Fruit fly (Drosophila melanogaster) whole organism, wandering third instar larva: ENCODE measurements around the gene crc.

Experiments
- Abd-B ChIP-seq: fragments of >200 bp; optimal IDR thresholded peaks from 2 replicates; lab custom pipeline; 2017; ENCODE audit warnings: missing biosample characterization, missing genetic modification characterization
- CG32264 ChIP-seq: fragments of 200-800 bp; sonication (Bioruptor generic); optimal IDR thresholded peaks from 2 replicates; lab custom pipeline; 2016; ENCODE audit warnings: missing biosample characterization, missing genetic modification characterization
- CG9705 ChIP-seq: fragments of 200-800 bp; sonication (Bioruptor generic); optimal IDR thresholded peaks from 2 replicates; lab custom pipeline; 2018; ENCODE audit warnings: missing biosample characterization, mild to moderate bottlenecking, missing genetic modification characterization
- CrebA ChIP-seq: fragments of 200-800 bp; sonication (Bioruptor generic); optimal IDR thresholded peaks from 2 replicates; lab custom pipeline; 2016; ENCODE audit warnings: missing biosample characterization, mild to moderate bottlenecking, missing genetic modification characterization, borderline replicate concordance
- Dfd ChIP-seq: fragments of >200 bp; optimal IDR thresholded peaks from 2 replicates; lab custom pipeline; 2017; ENCODE audit warnings: missing biosample characterization, missing genetic modification characterization
- Dif ChIP-seq: fragments of 200-275, 200-300 bp; sonication (Bioruptor generic); optimal IDR thresholded peaks from 2 replicates; lab custom pipeline; 2018; ENCODE audit warnings: missing biosample characterization, missing genetic modification characterization; ENCODE audit not compliant: partially characterized antibody
- GATAd ChIP-seq: sonication (Bioruptor generic); optimal IDR thresholded peaks from 2 replicates; lab custom pipeline; 2016; ENCODE audit warnings: missing biosample characterization, missing genetic modification characterization
- HLH106 ChIP-seq: fragments of 200-800 bp; optimal IDR thresholded peaks from 3 replicates; lab custom pipeline; 2019; ENCODE audit warnings: missing biosample characterization, mild to moderate bottlenecking, missing genetic modification characterization, moderate library complexity
- Hnf4 ChIP-seq: fragments of 200-800 bp; sonication (Bioruptor generic); optimal IDR thresholded peaks from 2 replicates; lab custom pipeline; 2016; ENCODE audit warnings: missing biosample characterization, mild to moderate bottlenecking, missing genetic modification characterization
- Hr78 ChIP-seq: fragments of >200 bp; optimal IDR thresholded peaks from 2 replicates; lab custom pipeline; 2017; ENCODE audit warnings: missing biosample characterization, missing genetic modification characterization
- Hr83 ChIP-seq: fragments of 200-300 bp; sonication (Bioruptor generic); optimal IDR thresholded peaks from 2 replicates; lab custom pipeline; 2016; ENCODE audit warnings: missing biosample characterization, mild to moderate bottlenecking, missing genetic modification characterization, moderate library complexity; ENCODE audit not compliant: poor library complexity, severe bottlenecking
- Jra ChIP-seq: sonication (Bioruptor generic); optimal IDR thresholded peaks from 2 replicates; lab custom pipeline; 2016; ENCODE audit warnings: missing biosample characterization, missing genetic modification characterization
- Mio ChIP-seq: sonication (Bioruptor generic); optimal IDR thresholded peaks from 2 replicates; lab custom pipeline; 2016; ENCODE audit warnings: missing biosample characterization, missing genetic modification characterization
- Myc ChIP-seq: fragments of >200 bp; optimal IDR thresholded peaks from 2 replicates; lab custom pipeline; 2017
- N ChIP-seq: fragments of >200 bp; optimal IDR thresholded peaks from 2 replicates; lab custom pipeline; 2018; ENCODE audit warnings: missing biosample characterization, missing external identifiers, missing genetic modification characterization
- OdsH ChIP-seq: fragments of 200-800 bp; sonication (Bioruptor generic); optimal IDR thresholded peaks from 2 replicates; lab custom pipeline; 2016; ENCODE audit warnings: missing biosample characterization, mild to moderate bottlenecking, missing genetic modification characterization
- Rel ChIP-seq, 2 experiments: fragments of 200-800 bp; sonication (Bioruptor generic) in 1 of 2; optimal IDR thresholded peaks; 2 replicates in 1 of 2; 3 replicates in 1 of 2; lab custom pipeline; 2016 to 2019; ENCODE audit warnings: mild to moderate bottlenecking in 2 of 2, missing biosample characterization in 2 of 2, missing genetic modification characterization in 2 of 2, moderate library complexity in 1 of 2
- Sp1 ChIP-seq: fragments of 200-800 bp; sonication (Bioruptor generic); optimal IDR thresholded peaks from 3 replicates; lab custom pipeline; 2019; ENCODE audit warnings: missing biosample characterization, mild to moderate bottlenecking, missing genetic modification characterization, moderate library complexity
- Vsx2 ChIP-seq: fragments of 200-300, 225-300 bp; sonication (Bioruptor generic); optimal IDR thresholded peaks from 2 replicates; lab custom pipeline; 2018; ENCODE audit warnings: missing biosample characterization, missing genetic modification characterization; ENCODE audit not compliant: partially characterized antibody
- br ChIP-seq: fragments of 200-800 bp; sonication (Bioruptor generic); optimal IDR thresholded peaks from 2 replicates; lab custom pipeline; 2016; ENCODE audit warnings: missing biosample characterization, missing genetic modification characterization
- brk ChIP-seq: fragments of 200-800 bp; sonication (Bioruptor generic); optimal IDR thresholded peaks from 2 replicates; lab custom pipeline; 2016; ENCODE audit warnings: missing biosample characterization, mild to moderate bottlenecking, missing genetic modification characterization
- dl ChIP-seq, 2 experiments: fragments of 175-275, 200-275 bp in 1 of 2; fragments of 200-275 bp in 1 of 2; sonication (Bioruptor generic); optimal IDR thresholded peaks; lab custom pipeline; 2018; ENCODE audit warnings: mild to moderate bottlenecking in 2 of 2, missing biosample characterization in 2 of 2, missing genetic modification characterization in 2 of 2, moderate library complexity in 2 of 2; ENCODE audit not compliant: partially characterized antibody in 2 of 2, insufficient read depth in 1 of 2
- dmrt93B ChIP-seq: fragments of 200-800 bp; sonication (Bioruptor generic); optimal IDR thresholded peaks from 2 replicates; lab custom pipeline; 2018; ENCODE audit warnings: missing biosample characterization, mild to moderate bottlenecking, missing genetic modification characterization
- dsf ChIP-seq: sonication (Bioruptor generic); optimal IDR thresholded peaks from 2 replicates; lab custom pipeline; 2016; ENCODE audit warnings: missing biosample characterization, missing genetic modification characterization, borderline replicate concordance
- ey ChIP-seq: fragments of 200-800 bp; sonication (Bioruptor generic); optimal IDR thresholded peaks from 2 replicates; lab custom pipeline; 2016; ENCODE audit warnings: missing biosample characterization, missing genetic modification characterization
- foxo ChIP-seq, 2 experiments: fragments of 200-800 bp; sonication (Bioruptor generic); optimal IDR thresholded peaks; 2 replicates in 1 of 2; 3 replicates in 1 of 2; lab custom pipeline; 2016 to 2017; ENCODE audit warnings: missing biosample characterization in 2 of 2, missing genetic modification characterization in 2 of 2
- fru ChIP-seq: fragments of 200-800 bp; sonication (Bioruptor generic); optimal IDR thresholded peaks from 3 replicates; lab custom pipeline; 2016; ENCODE audit warnings: missing biosample characterization, mild to moderate bottlenecking, missing genetic modification characterization
- h ChIP-seq: fragments of 200-800 bp; sonication (Bioruptor generic); optimal IDR thresholded peaks from 3 replicates; lab custom pipeline; 2016; ENCODE audit warnings: missing biosample characterization, mild to moderate bottlenecking, missing genetic modification characterization
- jim ChIP-seq: fragments of 175-275, 200-325 bp; sonication (Bioruptor generic); optimal IDR thresholded peaks from 2 replicates; lab custom pipeline; 2016; ENCODE audit warnings: missing biosample characterization, mild to moderate bottlenecking, missing genetic modification characterization
- lola ChIP-seq: fragments of >200 bp; optimal IDR thresholded peaks from 2 replicates; lab custom pipeline; 2017; ENCODE audit warnings: missing biosample characterization, missing genetic modification characterization
- pan ChIP-seq: fragments of >200 bp; optimal IDR thresholded peaks from 2 replicates; lab custom pipeline; 2017
- psq ChIP-seq: fragments of 200-800 bp; sonication (Bioruptor generic); optimal IDR thresholded peaks from 3 replicates; lab custom pipeline; 2017; ENCODE audit warnings: missing biosample characterization, mild to moderate bottlenecking, missing genetic modification characterization, moderate library complexity
- sage ChIP-seq: fragments of 200-800 bp; sonication (Bioruptor generic); optimal IDR thresholded peaks from 2 replicates; lab custom pipeline; 2016; ENCODE audit warnings: missing biosample characterization, mild to moderate bottlenecking, missing genetic modification characterization
- sv ChIP-seq: fragments of 200-800 bp; sonication (Bioruptor generic); optimal IDR thresholded peaks from 3 replicates; lab custom pipeline; 2016; ENCODE audit warnings: missing biosample characterization, missing genetic modification characterization
- tai ChIP-seq: sonication (Bioruptor generic); optimal IDR thresholded peaks from 2 replicates; lab custom pipeline; 2016; ENCODE audit warnings: missing biosample characterization, missing genetic modification characterization
- woc ChIP-seq: sonication (Bioruptor generic); optimal IDR thresholded peaks from 2 replicates; lab custom pipeline; 2016; ENCODE audit warnings: missing biosample characterization, mild to moderate bottlenecking, missing genetic modification characterization

Gene crc

DNA sequence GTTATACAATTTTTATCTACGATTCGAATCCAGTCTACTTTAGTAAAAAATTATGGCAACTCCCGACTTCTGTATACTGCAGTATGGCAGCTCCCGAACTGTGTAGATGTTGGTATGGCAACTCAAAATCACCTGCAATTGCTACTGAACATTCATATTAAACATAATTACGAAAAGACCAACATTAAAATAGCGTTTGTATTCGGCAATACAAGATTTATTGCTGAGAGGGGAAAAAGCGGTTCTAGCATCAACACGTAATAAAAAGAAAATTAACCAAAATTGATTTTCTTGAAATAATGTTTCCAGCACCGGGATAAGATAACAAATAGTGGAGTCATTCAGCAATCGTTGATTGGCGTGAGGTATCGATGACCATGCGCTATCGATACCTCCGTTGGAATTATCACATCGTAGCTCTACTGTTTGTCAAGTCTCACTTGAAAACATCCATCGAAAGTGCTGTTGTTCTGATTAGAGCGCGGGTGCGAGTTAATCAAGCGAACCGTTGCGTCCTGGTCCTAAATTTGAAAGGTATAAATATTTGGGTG lies 33.6 kb downstream of the crc start, which contains the start of gene Tsp39D:
Tsp39D (plus strand) TSS at position 405 of the 551 bp plus-strand sequence.
- TF ChIP-seq Myc (lab: Kevin White, UChicago) = peak; percentile 60
- peak; percentile 40 for TF ChIP-seq brk (GFP tag; lab: Kevin White, UChicago)
- no peak for TF ChIP-seq tai (GFP tag; lab: Kevin White, UChicago)
- TF ChIP-seq Mio (GFP tag; lab: Kevin White, UChicago) = no peak
- no peak for TF ChIP-seq Hr83 (GFP tag; lab: Kevin White, UChicago)
- TF ChIP-seq Jra (GFP tag; lab: Kevin White, UChicago) = peak; percentile 21
- TF ChIP-seq GATAd = no peak
- TF ChIP-seq Sp1 (GFP tag; lab: Kevin White, UChicago) = no peak
- TF ChIP-seq dsf (GFP tag; lab: Kevin White, UChicago) = no peak
- no peak for TF ChIP-seq Abd-B (GFP tag; lab: Kevin White, UChicago)
- TF ChIP-seq CrebA = peak; percentile 14
- no peak for TF ChIP-seq jim
- no peak for TF ChIP-seq CG32264 (GFP tag; lab: Kevin White, UChicago)
- no peak for TF ChIP-seq psq (GFP tag; lab: Kevin White, UChicago)
- TF ChIP-seq dl (GFP tag; optimal IDR thresholded peaks at IDR 0.05; lab: Kevin White, UChicago; ENCODE audit: insufficient read depth in 1 of 2, partially characterized antibody in 2 of 2) = no peak
- TF ChIP-seq OdsH = peak; percentile 33
- no peak for TF ChIP-seq dmrt93B (GFP tag; lab: Kevin White, UChicago)
- TF ChIP-seq Dfd (GFP tag; lab: Kevin White, UChicago) = no peak
- no peak for TF ChIP-seq sv (GFP tag; lab: Kevin White, UChicago)
- no peak for TF ChIP-seq Dif (GFP tag; lab: Kevin White, UChicago)
- TF ChIP-seq Rel (GFP tag; optimal IDR thresholded peaks at IDR 0.05; lab: Kevin White, UChicago) = no peak
- TF ChIP-seq Rel (tag; optimal IDR thresholded peaks at IDR 0.05; lab: Kevin White, UChicago) = no peak
- no peak for TF ChIP-seq Hnf4 (GFP tag; lab: Kevin White, UChicago)
- no peak for TF ChIP-seq N (GFP tag; lab: Kevin White, UChicago)
- no peak for TF ChIP-seq ey (GFP tag; lab: Kevin White, UChicago)
- no peak for TF ChIP-seq HLH106 (tag; lab: Kevin White, UChicago)
- no peak for TF ChIP-seq Hr78 (GFP tag; lab: Kevin White, UChicago)
- TF ChIP-seq br (GFP tag; lab: Kevin White, UChicago) = peak; percentile 18
- no peak for TF ChIP-seq lola (GFP tag; lab: Kevin White, UChicago)
- no peak for TF ChIP-seq woc (GFP tag; lab: Kevin White, UChicago)
- TF ChIP-seq Vsx2 (GFP tag; lab: Kevin White, UChicago) = no peak
- no peak for TF ChIP-seq pan (lab: Kevin White, UChicago)
- peak; percentile 38 for TF ChIP-seq h (GFP tag; lab: Kevin White, UChicago)
- peak in 1 of 2 experiments; percentile 37 for TF ChIP-seq foxo (GFP tag; optimal IDR thresholded peaks at IDR 0.05; lab: Kevin White, UChicago)
- TF ChIP-seq CG9705 (GFP tag; lab: Kevin White, UChicago) = no peak
- TF ChIP-seq fru (GFP tag; lab: Kevin White, UChicago) = peak; percentile 18
- TF ChIP-seq sage (GFP tag; lab: Kevin White, UChicago) = no peak
- TF ChIP-seq, all 38 proteins: peak for 9

DNA sequence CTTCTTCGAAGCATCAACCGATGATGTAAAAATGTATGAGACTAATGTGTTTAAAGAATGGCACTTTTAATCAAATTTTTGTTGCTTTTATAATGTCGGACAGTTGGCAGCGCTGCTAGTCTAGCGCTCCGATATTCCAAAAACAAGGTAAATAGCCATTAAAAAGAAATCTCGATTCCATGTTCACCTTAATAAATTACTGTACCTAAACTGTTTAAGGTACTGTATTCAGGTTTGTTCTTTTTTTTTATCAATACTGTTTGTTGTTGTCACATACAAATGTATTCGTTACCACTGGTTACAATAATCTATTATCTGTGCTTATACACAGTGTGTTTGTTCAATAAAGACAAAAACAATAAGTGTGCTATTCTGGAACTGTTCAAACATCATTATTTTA lies 50.2 kb downstream of the crc start, which contains the start of gene dtr:
dtr (plus strand) TSS at position 301 of the 400 bp plus-strand sequence.
- no peak for TF ChIP-seq Dif (GFP tag; lab: Kevin White, UChicago)
- no peak for TF ChIP-seq Rel (GFP tag; optimal IDR thresholded peaks at IDR 0.05; lab: Kevin White, UChicago)
- TF ChIP-seq Rel (tag; optimal IDR thresholded peaks at IDR 0.05; lab: Kevin White, UChicago) = no peak
- no peak for TF ChIP-seq fru (GFP tag; lab: Kevin White, UChicago)
- no peak for TF ChIP-seq Dfd (GFP tag; lab: Kevin White, UChicago)
- TF ChIP-seq dsf (GFP tag; lab: Kevin White, UChicago) = no peak
- no peak for TF ChIP-seq lola (GFP tag; lab: Kevin White, UChicago)
- no peak for TF ChIP-seq woc (GFP tag; lab: Kevin White, UChicago)
- TF ChIP-seq Hr78 (GFP tag; lab: Kevin White, UChicago) = no peak
- TF ChIP-seq foxo (GFP tag; optimal IDR thresholded peaks at IDR 0.05; lab: Kevin White, UChicago) = no peak
- no peak for TF ChIP-seq Jra (GFP tag; lab: Kevin White, UChicago)
- no peak for TF ChIP-seq OdsH
- no peak for TF ChIP-seq ey (GFP tag; lab: Kevin White, UChicago)
- TF ChIP-seq Vsx2 (GFP tag; lab: Kevin White, UChicago) = no peak
- no peak for TF ChIP-seq CG9705 (GFP tag; lab: Kevin White, UChicago)
